Fruit fly (Drosophila melanogaster) whole organism, embryonic: ENCODE measurements around the gene CG16749.

Experiments used
- B-H1 ChIP-seq: fragments of 200-800 bp; sonication (Bioruptor generic); IDR thresholded peaks from 3 replicates; pipeline ENCODE4 v1.3.6; 2022; ENCODE audit warnings: missing biosample characterization, missing genetic modification characterization
- B-H2 ChIP-seq: fragments of 200-800 bp; sonication (Bioruptor generic); optimal IDR thresholded peaks from 2 replicates; lab custom pipeline; 2018; ENCODE audit warnings: missing biosample characterization, mild to moderate bottlenecking, missing genetic modification characterization
- Bteb2 ChIP-seq: fragments of 200-800 bp; sonication (Bioruptor generic); optimal IDR thresholded peaks from 2 replicates; lab custom pipeline; 2016; ENCODE audit warnings: missing biosample characterization, missing genetic modification characterization
- CG10209 ChIP-seq: fragments of 200-800 bp; sonication (Bioruptor generic); optimal IDR thresholded peaks from 3 replicates; lab custom pipeline; 2017; ENCODE audit warnings: missing biosample characterization, mild to moderate bottlenecking, missing genetic modification characterization, missing genetic modification reagents
- CG11696 ChIP-seq: fragments of 200-800 bp; sonication (Bioruptor generic); IDR thresholded peaks from 2 replicates; pipeline ENCODE4 v1.3.6; 2022; ENCODE audit warnings: missing biosample characterization, missing genetic modification characterization
- CG12071 ChIP-seq: fragments of 200-800 bp; sonication (Bioruptor generic); optimal IDR thresholded peaks from 3 replicates; lab custom pipeline; 2018; ENCODE audit warnings: missing biosample characterization, mild to moderate bottlenecking, missing genetic modification characterization
- CG12219 ChIP-seq: fragments of 200-800 bp; sonication (Bioruptor generic); optimal IDR thresholded peaks from 3 replicates; lab custom pipeline; 2018; ENCODE audit warnings: missing biosample characterization, mild to moderate bottlenecking, missing genetic modification characterization
- CG14050 ChIP-seq: fragments of 200-800 bp; sonication (Bioruptor generic); IDR thresholded peaks from 3 replicates; pipeline ENCODE4 v1.3.6; 2022; ENCODE audit warnings: missing biosample characterization, missing genetic modification characterization
- CG18619 ChIP-seq: fragments of 200-800 bp; sonication (Bioruptor generic); optimal IDR thresholded peaks from 3 replicates; lab custom pipeline; 2017; ENCODE audit warnings: missing biosample characterization, mild to moderate bottlenecking, missing genetic modification characterization
- CG2202 ChIP-seq: fragments of 200-800 bp; sonication (Bioruptor generic); optimal IDR thresholded peaks from 2 replicates; lab custom pipeline; 2018; ENCODE audit warnings: missing biosample characterization, mild to moderate bottlenecking, missing genetic modification characterization
- CG32767 ChIP-seq: fragments of 200-800 bp; sonication (Bioruptor generic); IDR thresholded peaks from 2 replicates; pipeline ENCODE4 v1.3.6; 2022; ENCODE audit warnings: missing biosample characterization, missing genetic modification characterization
- CG4820 ChIP-seq: fragments of 200-800 bp; sonication (Bioruptor generic); optimal IDR thresholded peaks from 3 replicates; lab custom pipeline; 2016; ENCODE audit warnings: missing biosample characterization, missing genetic modification characterization
- CG6791 ChIP-seq: fragments of 200-800 bp; sonication (Bioruptor generic); IDR thresholded peaks from 3 replicates; pipeline ENCODE4 v1.3.6; 2022; ENCODE audit warnings: missing biosample characterization, missing genetic modification characterization; ENCODE audit not compliant: partially characterized antibody
- CG7745 ChIP-seq: fragments of 200-800 bp; sonication (Bioruptor generic); optimal IDR thresholded peaks from 2 replicates; lab custom pipeline; 2018; ENCODE audit warnings: missing biosample characterization, mild to moderate bottlenecking, missing genetic modification characterization, moderate library complexity
- CG7963 ChIP-seq: fragments of 200-800 bp; sonication (Bioruptor generic); IDR thresholded peaks from 3 replicates; pipeline ENCODE4 v1.3.6; 2022; ENCODE audit warnings: missing biosample characterization, missing genetic modification characterization; ENCODE audit not compliant: partially characterized antibody
- CG8388 ChIP-seq: fragments of 200-800 bp; sonication (Bioruptor generic); optimal IDR thresholded peaks from 2 replicates; lab custom pipeline; 2019; ENCODE audit warnings: missing biosample characterization, mild to moderate bottlenecking, missing genetic modification characterization, moderate library complexity
- CG8924 ChIP-seq: fragments of 200-800 bp; optimal IDR thresholded peaks from 3 replicates; lab custom pipeline; 2019; ENCODE audit warnings: missing biosample characterization, mild to moderate bottlenecking, missing genetic modification characterization, moderate library complexity
- CG8944 ChIP-seq: fragments of 200-800 bp; sonication (Bioruptor generic); optimal IDR thresholded peaks from 3 replicates; lab custom pipeline; 2016; ENCODE audit warnings: missing biosample characterization, missing genetic modification characterization
- CkIIα-i1 ChIP-seq: fragments of 200-800 bp; sonication (Bioruptor generic); IDR thresholded peaks from 2 replicates; pipeline ENCODE4 v1.3.6; 2022; ENCODE audit warnings: missing biosample characterization, missing genetic modification characterization
- CoRest ChIP-seq: fragments of 200-800 bp; sonication (Bioruptor generic); optimal IDR thresholded peaks from 3 replicates; lab custom pipeline; 2018; ENCODE audit warnings: missing biosample characterization, mild to moderate bottlenecking, missing genetic modification characterization, moderate library complexity
- CrebB ChIP-seq: fragments of 200-800 bp; sonication (Bioruptor generic); optimal IDR thresholded peaks from 3 replicates; lab custom pipeline; 2018; ENCODE audit warnings: missing biosample characterization, mild to moderate bottlenecking, missing genetic modification characterization
- Fer1 ChIP-seq: fragments of 200-800 bp; sonication (Bioruptor generic); optimal IDR thresholded peaks from 2 replicates; lab custom pipeline; 2017; ENCODE audit warnings: missing biosample characterization, mild to moderate bottlenecking, missing genetic modification characterization
- Hand ChIP-seq: fragments of 200-800 bp; sonication (Bioruptor generic); optimal IDR thresholded peaks from 2 replicates; lab custom pipeline; 2017; ENCODE audit warnings: mild to moderate bottlenecking, missing biosample characterization, missing genetic modification reagents, missing genetic modification characterization
- MESR4 ChIP-seq: fragments of 200-800 bp; sonication (Bioruptor generic); optimal IDR thresholded peaks from 2 replicates; lab custom pipeline; 2018; ENCODE audit warnings: missing biosample characterization, mild to moderate bottlenecking, missing genetic modification characterization, moderate library complexity
- Mes4 ChIP-seq: fragments of 200-800 bp; sonication (Bioruptor generic); optimal IDR thresholded peaks from 2 replicates; lab custom pipeline; 2016; ENCODE audit warnings: missing biosample characterization, missing genetic modification characterization
- Opbp ChIP-seq: fragments of 200-800 bp; sonication (Bioruptor generic); IDR thresholded peaks from 3 replicates; pipeline ENCODE4 v1.3.6; 2022; ENCODE audit warnings: missing biosample characterization, missing genetic modification characterization; ENCODE audit not compliant: partially characterized antibody
- Stat92E ChIP-seq, 3 experiments: fragments of >200 bp in 2 of 3; fragments of 200-800 bp in 1 of 3; sonication (Bioruptor generic) in 1 of 3; optimal IDR thresholded peaks; 2 replicates each; lab custom pipeline; 2017 to 2019; ENCODE audit warnings: missing biosample characterization in 3 of 3, missing genetic modification characterization in 3 of 3, mild to moderate bottlenecking in 1 of 3, moderate library complexity in 1 of 3
- aop ChIP-seq: fragments of 200-800 bp; sonication (Bioruptor generic); IDR thresholded peaks from 2 replicates; pipeline ENCODE4 v1.3.6; 2022; ENCODE audit warnings: missing biosample characterization, missing genetic modification characterization
- disco-r ChIP-seq: fragments of 200-800 bp; sonication (Bioruptor generic); optimal IDR thresholded peaks from 2 replicates; lab custom pipeline; 2016; ENCODE audit warnings: missing biosample characterization, missing genetic modification characterization
- dmrt11E ChIP-seq: fragments of 200-800 bp; sonication (Bioruptor generic); optimal IDR thresholded peaks from 3 replicates; lab custom pipeline; 2018; ENCODE audit warnings: missing biosample characterization, mild to moderate bottlenecking, missing genetic modification characterization, moderate library complexity
- dmrt99B ChIP-seq: fragments of 200-800 bp; sonication (Bioruptor generic); optimal IDR thresholded peaks from 2 replicates; lab custom pipeline; 2018; ENCODE audit warnings: missing biosample characterization, mild to moderate bottlenecking, missing genetic modification characterization, moderate library complexity
- fd96Cb ChIP-seq: fragments of 200-800 bp; sonication (Bioruptor generic); optimal IDR thresholded peaks from 2 replicates; lab custom pipeline; 2018; ENCODE audit warnings: missing biosample characterization, mild to moderate bottlenecking, missing genetic modification characterization, moderate library complexity
- grau ChIP-seq: fragments of 200-800 bp; optimal IDR thresholded peaks from 3 replicates; lab custom pipeline; 2019; ENCODE audit warnings: missing biosample characterization, mild to moderate bottlenecking, missing genetic modification characterization, moderate library complexity
- jing ChIP-seq: fragments of 200-800 bp; sonication (Bioruptor generic); optimal IDR thresholded peaks from 2 replicates; lab custom pipeline; 2018; ENCODE audit warnings: missing biosample characterization, mild to moderate bottlenecking, missing genetic modification characterization
- luna ChIP-seq: fragments of 200-800 bp; sonication (Bioruptor generic); optimal IDR thresholded peaks from 2 replicates; lab custom pipeline; 2016; ENCODE audit warnings: missing biosample characterization, missing genetic modification characterization
- nerfin-1 ChIP-seq: fragments of 200-800 bp; sonication (Bioruptor generic); optimal IDR thresholded peaks from 3 replicates; lab custom pipeline; 2019; ENCODE audit warnings: missing biosample characterization, mild to moderate bottlenecking, missing genetic modification characterization, moderate library complexity
- pho ChIP-seq: fragments of 200-800 bp; sonication (Bioruptor generic); optimal IDR thresholded peaks from 2 replicates; lab custom pipeline; 2016; ENCODE audit warnings: missing biosample characterization, missing genetic modification characterization
- pum ChIP-seq: fragments of 200-800 bp; sonication (Bioruptor generic); optimal IDR thresholded peaks from 2 replicates; lab custom pipeline; 2016; ENCODE audit warnings: missing biosample characterization, missing genetic modification characterization
- repo ChIP-seq: fragments of 200-800 bp; sonication (Bioruptor generic); optimal IDR thresholded peaks from 2 replicates; lab custom pipeline; 2016; ENCODE audit warnings: missing biosample characterization, missing genetic modification characterization
- sc ChIP-seq, 3 experiments: fragments of >200 bp in 2 of 3; fragments of 200-800 bp in 1 of 3; sonication (Bioruptor generic) in 1 of 3; optimal IDR thresholded peaks; 2 replicates in 2 of 3; 3 replicates in 1 of 3; lab custom pipeline; 2017; ENCODE audit warnings: mild to moderate bottlenecking in 1 of 3, missing biosample characterization in 1 of 3, missing genetic modification characterization in 1 of 3, missing genetic modification reagents in 1 of 3
- scrt ChIP-seq: fragments of 200-800 bp; sonication (Bioruptor generic); optimal IDR thresholded peaks from 2 replicates; lab custom pipeline; 2018; ENCODE audit warnings: missing biosample characterization, mild to moderate bottlenecking, missing genetic modification characterization, moderate library complexity
- sug ChIP-seq: fragments of 200-800 bp; optimal IDR thresholded peaks from 2 replicates; lab custom pipeline; 2019; ENCODE audit warnings: missing biosample characterization, mild to moderate bottlenecking, missing genetic modification characterization, moderate library complexity
- tna ChIP-seq: fragments of 200-800 bp; sonication (Bioruptor generic); IDR thresholded peaks from 2 replicates; pipeline ENCODE4 v1.3.6; 2022; ENCODE audit warnings: missing biosample characterization, missing genetic modification characterization; ENCODE audit not compliant: partially characterized antibody
- trh ChIP-seq: fragments of 200-800 bp; sonication (Bioruptor generic); optimal IDR thresholded peaks from 2 replicates; lab custom pipeline; 2016; ENCODE audit warnings: missing biosample characterization, missing genetic modification characterization
- ttk ChIP-seq: fragments of 200-800 bp; sonication (Bioruptor generic); IDR thresholded peaks from 2 replicates; pipeline ENCODE4 v2.1.2; 2022; ENCODE audit warnings: missing biosample characterization, missing genetic modification characterization
- usp ChIP-seq: fragments of >200 bp; optimal IDR thresholded peaks from 2 replicates; lab custom pipeline; 2017; ENCODE audit warnings: missing biosample characterization, missing genetic modification characterization
- zfh2 ChIP-seq: fragments of 200-800 bp; sonication (Bioruptor generic); optimal IDR thresholded peaks from 2 replicates; lab custom pipeline; 2016; ENCODE audit warnings: missing biosample characterization, missing genetic modification characterization

The CG16749 gene

dm6 chr3R:9339176-9340075 is 7.7 kb upstream of the CG16749 start (continued):
- TF ChIP-seq Hand: no peak
- TF ChIP-seq jing (GFP tag; lab: Kevin White, UChicago): peak; percentile 33
- TF ChIP-seq CG7745: peak; percentile 6
- TF ChIP-seq pho: peak; percentile 8
- TF ChIP-seq repo: no peak
- peak; percentile 75 for TF ChIP-seq fd96Cb (tag; lab: Kevin White, UChicago)
- TF ChIP-seq dmrt99B (tag; lab: Kevin White, UChicago): peak; percentile 81
- TF ChIP-seq CG4820 (GFP tag; lab: Kevin White, UChicago): peak; percentile 16
- TF ChIP-seq B-H2 (GFP tag; lab: Kevin White, UChicago): no peak
- no peak for TF ChIP-seq trh (GFP tag; lab: Kevin White, UChicago)
- peak; percentile 25; the same call in 1 of the 3 replicates for TF ChIP-seq B-H1
- TF ChIP-seq ttk (GFP tag; lab: Robert Waterston, UW): peak; percentile 37; the same call in 1 of the 2 replicates
- no peak for TF ChIP-seq Opbp (GFP tag; lab: Robert Waterston, UW)
- TF ChIP-seq CG7963 (GFP tag; lab: Robert Waterston, UW): no peak
- 0 out of 2 replicates have a peak, but pooled peaks have one; percentile 7 for TF ChIP-seq CG11696 (GFP tag; lab: Robert Waterston, UW)
- TF ChIP-seq Mes4: peak; percentile 37
- TF ChIP-seq CG8924 (tag; lab: Kevin White, UChicago): peak; percentile 77
- no peak for TF ChIP-seq CG8944 (GFP tag; lab: Kevin White, UChicago)
- TF ChIP-seq aop (GFP tag; lab: Robert Waterston, UW): no peak
- peak; percentile 44 for TF ChIP-seq pum (GFP tag; lab: Kevin White, UChicago)
- TF ChIP-seq CG8388 (GFP tag; lab: Kevin White, UChicago): peak; percentile 78
- peak; percentile 28 for TF ChIP-seq Bteb2 (GFP tag; lab: Kevin White, UChicago)
- no peak for TF ChIP-seq MESR4 (GFP tag; lab: Kevin White, UChicago)
- TF ChIP-seq CG32767 (GFP tag; lab: Robert Waterston, UW): 0 out of 2 replicates have a peak, but pooled peaks have one; percentile 27
- TF ChIP-seq dmrt11E: peak; percentile 84
- no peak for TF ChIP-seq CG12071 (GFP tag; lab: Kevin White, UChicago)
- no peak for TF ChIP-seq scrt (GFP tag; lab: Kevin White, UChicago)
- TF ChIP-seq usp (GFP tag; lab: Kevin White, UChicago): no peak
- TF ChIP-seq sc (optimal IDR thresholded peaks at IDR 0.05; lab: Kevin White, UChicago): no peak
- TF ChIP-seq sc (GFP tag; optimal IDR thresholded peaks at IDR 0.05; lab: Kevin White, UChicago): peak; percentile 55
- no peak for TF ChIP-seq CG6791 (GFP tag; lab: Robert Waterston, UW)
- peak; percentile 51 for TF ChIP-seq CG2202 (tag; lab: Kevin White, UChicago)
- TF ChIP-seq nerfin-1 (tag; lab: Kevin White, UChicago): peak; percentile 30
- TF ChIP-seq CG18619 (GFP tag; lab: Kevin White, UChicago): peak; percentile 48
- peak; percentile 24 for TF ChIP-seq disco-r
- no peak for TF ChIP-seq zfh2 (GFP tag; lab: Kevin White, UChicago)
- TF ChIP-seq tna: no peak
- TF ChIP-seq CG14050 (GFP tag; lab: Robert Waterston, UW): no peak
- TF ChIP-seq CkIIα-i1: no peak
- TF ChIP-seq CG12219: peak; percentile 25
- peak in 1 of 3 experiments; percentile 11 for TF ChIP-seq Stat92E (GFP tag; optimal IDR thresholded peaks at IDR 0.05; lab: Kevin White, UChicago)
- peak; percentile 23 for TF ChIP-seq Fer1 (GFP tag; lab: Kevin White, UChicago)
- TF ChIP-seq sug (tag; lab: Kevin White, UChicago): peak; percentile 70
- peak; percentile 77 for TF ChIP-seq grau
- no peak for TF ChIP-seq CrebB (tag; lab: Kevin White, UChicago)
- TF ChIP-seq luna (GFP tag; lab: Kevin White, UChicago): no peak
- TF ChIP-seq CG10209: peak; percentile 69
- peak; percentile 75 for TF ChIP-seq CoRest
